Fruit fly (Drosophila melanogaster): ENCODE results near the gene saturn.
A peak's percentile ranks its signal among the peaks of the same experiment; 100 is the strongest.

The saturn gene

dm6 chr3L:14177476-14178179, 25.5 kb upstream of the saturn start:
- no peak for TF ChIP-seq CG8319 (GFP tag; optimal IDR thresholded peaks at IDR 0.05)
- no peak for TF ChIP-seq Eip75B (GFP tag; optimal IDR thresholded peaks at IDR 0.05)
- TF ChIP-seq CG10669 (GFP tag; optimal IDR thresholded peaks at IDR 0.05): no peak
- no peak for TF ChIP-seq pdm3 (GFP tag; optimal IDR thresholded peaks at IDR 0.05)
- TF ChIP-seq Eip78C (GFP tag): no peak
- no peak for TF ChIP-seq CG3032 (tag; optimal IDR thresholded peaks at IDR 0.05)
- no peak for TF ChIP-seq Sox15 (GFP tag; optimal IDR thresholded peaks at IDR 0.05)
- peak; percentile 12 for TF ChIP-seq CG6854 (GFP tag; optimal IDR thresholded peaks at IDR 0.05)
- peak in 1 of 2 experiments; percentile 50 for TF ChIP-seq ss (GFP tag; optimal IDR thresholded peaks at IDR 0.05)
- no peak for TF ChIP-seq Blimp-1 (GFP tag; optimal IDR thresholded peaks at IDR 0.05)
- TF ChIP-seq net (GFP tag; optimal IDR thresholded peaks at IDR 0.05): no peak
- peak; percentile 29 for TF ChIP-seq CG3919 (GFP tag; optimal IDR thresholded peaks at IDR 0.05)
- no peak for TF ChIP-seq CG11294 (GFP tag; IDR thresholded peaks at IDR 0.05)
- TF ChIP-seq Smox (GFP tag; optimal IDR thresholded peaks at IDR 0.05): no peak
- no peak for TF ChIP-seq Met (GFP tag; optimal IDR thresholded peaks at IDR 0.05)
- no peak for TF ChIP-seq svp (GFP tag)
- TF ChIP-seq fkh (GFP tag; optimal IDR thresholded peaks at IDR 0.05): peak; percentile 29
- TF ChIP-seq Sox14 (GFP tag; optimal IDR thresholded peaks at IDR 0.05): peak; percentile 76
- TF ChIP-seq CG6276 (GFP tag; optimal IDR thresholded peaks at IDR 0.05): no peak
- TF ChIP-seq topi (GFP tag; optimal IDR thresholded peaks at IDR 0.05): no peak
- TF ChIP-seq CG6808 (GFP tag; optimal IDR thresholded peaks at IDR 0.05): peak; percentile 13
- 0 out of 3 replicates have a peak, but pooled peaks have one; percentile 44 for TF ChIP-seq CG6163 (GFP tag; IDR thresholded peaks at IDR 0.05)
- no peak for TF ChIP-seq CG34406 (GFP tag; optimal IDR thresholded peaks at IDR 0.05)
- no peak for TF ChIP-seq Ets21C (GFP tag; optimal IDR thresholded peaks at IDR 0.05)
- TF ChIP-seq esn (GFP tag; optimal IDR thresholded peaks at IDR 0.05): peak; percentile 35
- TF ChIP-seq eg (GFP tag; IDR thresholded peaks at IDR 0.05): peak; percentile 46; the same call in 1 of the 3 replicates
- no peak for TF ChIP-seq CG32006 (GFP tag; optimal IDR thresholded peaks at IDR 0.05)
- no peak for TF ChIP-seq lz (GFP tag; optimal IDR thresholded peaks at IDR 0.05)
- TF ChIP-seq Hr4 (GFP tag; optimal IDR thresholded peaks at IDR 0.05): no peak
- TF ChIP-seq fd85E (GFP tag; optimal IDR thresholded peaks at IDR 0.05): no peak
- TF ChIP-seq CG6792 (GFP tag; optimal IDR thresholded peaks at IDR 0.05): no peak
- no peak for TF ChIP-seq vri (GFP tag; optimal IDR thresholded peaks at IDR 0.05)
- no peak for TF ChIP-seq cyc (GFP tag; optimal IDR thresholded peaks at IDR 0.05)
- no peak for TF ChIP-seq Hr39 (GFP tag; optimal IDR thresholded peaks at IDR 0.05)
- no peak for TF ChIP-seq dac (GFP tag; optimal IDR thresholded peaks at IDR 0.05)
- no peak for TF ChIP-seq CG8632 (GFP tag; optimal IDR thresholded peaks at IDR 0.05)
- no peak for TF ChIP-seq CG9139 (GFP tag; optimal IDR thresholded peaks at IDR 0.05)
- TF ChIP-seq fd59A (GFP tag; optimal IDR thresholded peaks at IDR 0.05): no peak
- TF ChIP-seq Gug (GFP tag; IDR thresholded peaks at IDR 0.05): no peak
- no peak for TF ChIP-seq salr (GFP tag; optimal IDR thresholded peaks at IDR 0.05)
- TF ChIP-seq Ets96B (tag; optimal IDR thresholded peaks at IDR 0.05): no peak
- TF ChIP-seq CG11762 (GFP tag; optimal IDR thresholded peaks at IDR 0.05; ENCODE audit: insufficient read depth): no peak
- peak; percentile 67 for TF ChIP-seq Sox102F (GFP tag; optimal IDR thresholded peaks at IDR 0.05)
- peak; percentile 14 for TF ChIP-seq CG7368 (GFP tag; optimal IDR thresholded peaks at IDR 0.05)
- TF ChIP-seq OdsH (GFP tag; optimal IDR thresholded peaks at IDR 0.05): no peak
- no peak for TF ChIP-seq CG10631 (GFP tag; optimal IDR thresholded peaks at IDR 0.05)
- no peak for TF ChIP-seq achi (GFP tag; optimal IDR thresholded peaks at IDR 0.05)
- TF ChIP-seq Eip93F (GFP tag; optimal IDR thresholded peaks at IDR 0.05): no peak
- no peak for TF ChIP-seq CG4318 (GFP tag; optimal IDR thresholded peaks at IDR 0.05)
- no peak for TF ChIP-seq acj6 (GFP tag; optimal IDR thresholded peaks at IDR 0.05)
- TF ChIP-seq spab (GFP tag; optimal IDR thresholded peaks at IDR 0.05): no peak

All from whole organism, prepupa.